Worm (Caenorhabditis elegans) whole organism, L1 larva: ENCODE data around the gene W02A2.9.

Source experiments
- C34B4.2 ChIP-seq: sonication (generic microtip); optimal IDR thresholded peaks from 2 replicates; lab custom pipeline; 2017; ENCODE audit warnings: mild to moderate bottlenecking, missing genetic modification characterization, missing compliant biosample characterization
- alr-1 ChIP-seq: fragments of 200-800 bp; sonication (Bioruptor generic); optimal IDR thresholded peaks from 2 replicates; lab custom pipeline; 2018; ENCODE audit warnings: borderline replicate concordance, mild to moderate bottlenecking, missing genetic modification characterization, missing compliant biosample characterization
- blmp-1 ChIP-seq: fragments of 150-350 bp; optimal IDR thresholded peaks from 2 replicates; lab custom pipeline; 2014; ENCODE audit warnings: missing biosample characterization, missing genetic modification characterization
- jun-1 ChIP-seq: fragments of 150-350 bp; optimal IDR thresholded peaks from 2 replicates; lab custom pipeline; 2014; ENCODE audit warnings: missing biosample characterization, missing genetic modification reagents, missing genetic modification characterization
- mef-2 ChIP-seq: fragments of 150-350 bp; optimal IDR thresholded peaks from 2 replicates; lab custom pipeline; 2014; ENCODE audit warnings: missing biosample characterization, missing genetic modification characterization

- TF ChIP-seq mef-2 (no peak), jun-1 (no peak), alr-1 (tag; lab: Kevin White, UChicago) (no peak), blmp-1 (tag; lab: Kevin White, UChicago) (no peak), C34B4.2 (tag; lab: Kevin White, UChicago) (no peak)
Observed at ce11 chrIV:13377716-13378115, 30.3 kb downstream of the W02A2.9 start, which contains the start of gene mau-8.
